Fruit fly (Drosophila melanogaster) whole organism, embryonic: ENCODE data around the gene CG14034.

Source experiments
- ATbp ChIP-seq: fragments of 200-800 bp; sonication (Bioruptor generic); optimal IDR thresholded peaks from 2 replicates; lab custom pipeline; 2017; ENCODE audit warnings: missing biosample characterization, mild to moderate bottlenecking, missing genetic modification characterization, missing genetic modification reagents
- Antp ChIP-seq: fragments of 200-800 bp; sonication (Bioruptor generic); optimal IDR thresholded peaks from 3 replicates; lab custom pipeline; 2016; ENCODE audit warnings: missing biosample characterization, missing genetic modification characterization
- Bgb ChIP-seq: fragments of 200-800 bp; sonication (Bioruptor generic); IDR thresholded peaks from 2 replicates; pipeline ENCODE4 v1.3.6; 2022; ENCODE audit warnings: missing biosample characterization, missing genetic modification characterization; ENCODE audit not compliant: partially characterized antibody
- CG10267 ChIP-seq: fragments of 200-800 bp; sonication (Bioruptor generic); optimal IDR thresholded peaks from 2 replicates; lab custom pipeline; 2018; ENCODE audit warnings: missing biosample characterization, mild to moderate bottlenecking, missing genetic modification characterization, moderate library complexity
- CG12769 ChIP-seq: fragments of 200-800 bp; sonication (Bioruptor generic); optimal IDR thresholded peaks from 2 replicates; lab custom pipeline; 2019; ENCODE audit warnings: missing biosample characterization, mild to moderate bottlenecking, missing genetic modification characterization, moderate library complexity
- CG13894 ChIP-seq: fragments of 200-800 bp; sonication (Bioruptor generic); optimal IDR thresholded peaks from 3 replicates; lab custom pipeline; 2018; ENCODE audit warnings: missing biosample characterization, mild to moderate bottlenecking, missing genetic modification characterization, moderate library complexity
- CG14710 ChIP-seq: fragments of 200-800 bp; sonication (Bioruptor generic); optimal IDR thresholded peaks from 3 replicates; lab custom pipeline; 2019; ENCODE audit warnings: missing biosample characterization, mild to moderate bottlenecking, missing genetic modification characterization, moderate library complexity
- CG15269 ChIP-seq: fragments of 200-800 bp; sonication (Bioruptor generic); optimal IDR thresholded peaks from 2 replicates; lab custom pipeline; 2018; ENCODE audit warnings: missing biosample characterization, mild to moderate bottlenecking, missing genetic modification characterization, moderate library complexity
- CG2199 ChIP-seq: fragments of 200-800 bp; sonication (Bioruptor generic); IDR thresholded peaks from 3 replicates; pipeline ENCODE4 v1.3.6; 2022; ENCODE audit warnings: missing biosample characterization, missing genetic modification characterization
- CG2202 ChIP-seq: fragments of 200-800 bp; sonication (Bioruptor generic); optimal IDR thresholded peaks from 2 replicates; lab custom pipeline; 2018; ENCODE audit warnings: missing biosample characterization, mild to moderate bottlenecking, missing genetic modification characterization
- CG33557 ChIP-seq: fragments of 200-800 bp; sonication (Bioruptor generic); optimal IDR thresholded peaks from 2 replicates; lab custom pipeline; 2019; ENCODE audit warnings: missing biosample characterization, mild to moderate bottlenecking, missing genetic modification characterization, moderate library complexity
- CG34224 ChIP-seq: fragments of 200-800 bp; sonication (Bioruptor generic); IDR thresholded peaks from 3 replicates; pipeline ENCODE4 v1.3.6; 2022; ENCODE audit warnings: missing biosample characterization, missing genetic modification characterization; ENCODE audit not compliant: partially characterized antibody
- CG4360 ChIP-seq: fragments of 200-800 bp; sonication (Bioruptor generic); IDR thresholded peaks from 2 replicates; pipeline ENCODE4 v1.3.6; 2022; ENCODE audit warnings: missing biosample characterization, missing genetic modification characterization
- CG7372 ChIP-seq: fragments of 200-800 bp; sonication (Bioruptor generic); IDR thresholded peaks from 2 replicates; pipeline ENCODE4 v1.3.6; 2022; ENCODE audit warnings: missing biosample characterization, missing genetic modification characterization
- CG9932 ChIP-seq: fragments of 200-800 bp; sonication (Bioruptor generic); IDR thresholded peaks from 2 replicates; pipeline ENCODE4 v1.3.6; 2022; ENCODE audit warnings: missing biosample characterization, missing genetic modification characterization
- D ChIP-seq, 2 experiments: fragments of 200-800 bp in 1 of 2; fragments of >200 bp in 1 of 2; sonication (Bioruptor generic) in 1 of 2; optimal IDR thresholded peaks; 2 replicates in 1 of 2; 3 replicates in 1 of 2; lab custom pipeline; 2017; ENCODE audit warnings: mild to moderate bottlenecking in 1 of 2, missing biosample characterization in 1 of 2, missing genetic modification characterization in 1 of 2, missing genetic modification reagents in 1 of 2
- Hr78 ChIP-seq, 2 experiments: fragments of 200-800 bp in 1 of 2; fragments of >200 bp in 1 of 2; sonication (Bioruptor generic) in 1 of 2; optimal IDR thresholded peaks; 2 replicates each; lab custom pipeline; 2017 to 2019; ENCODE audit warnings: missing biosample characterization in 2 of 2, missing genetic modification characterization in 2 of 2, mild to moderate bottlenecking in 1 of 2, moderate library complexity in 1 of 2
- Kr ChIP-seq: fragments of 200-800 bp; sonication (Bioruptor generic); optimal IDR thresholded peaks from 2 replicates; lab custom pipeline; 2017; ENCODE audit warnings: missing biosample characterization, mild to moderate bottlenecking, missing genetic modification characterization
- MTF-1 ChIP-seq: fragments of 200-800 bp; sonication (Bioruptor generic); optimal IDR thresholded peaks from 2 replicates; lab custom pipeline; 2018; ENCODE audit warnings: missing biosample characterization, mild to moderate bottlenecking, missing genetic modification characterization, borderline replicate concordance
- Meics ChIP-seq: fragments of 200-800 bp; sonication (Bioruptor generic); optimal IDR thresholded peaks from 2 replicates; lab custom pipeline; 2017; ENCODE audit warnings: missing biosample characterization, mild to moderate bottlenecking, missing genetic modification characterization
- Opbp ChIP-seq: fragments of 200-800 bp; sonication (Bioruptor generic); IDR thresholded peaks from 3 replicates; pipeline ENCODE4 v1.3.6; 2022; ENCODE audit warnings: missing biosample characterization, missing genetic modification characterization; ENCODE audit not compliant: partially characterized antibody
- Stat92E ChIP-seq, 3 experiments: fragments of >200 bp in 2 of 3; fragments of 200-800 bp in 1 of 3; sonication (Bioruptor generic) in 1 of 3; optimal IDR thresholded peaks; 2 replicates each; lab custom pipeline; 2017 to 2019; ENCODE audit warnings: missing biosample characterization in 3 of 3, missing genetic modification characterization in 3 of 3, mild to moderate bottlenecking in 1 of 3, moderate library complexity in 1 of 3
- Trl ChIP-seq, 3 experiments: fragments of >200 bp in 2 of 3; fragments of 200-800 bp in 1 of 3; sonication (Bioruptor generic) in 1 of 3; optimal IDR thresholded peaks; 2 replicates in 1 of 3; 3 replicates in 2 of 3; lab custom pipeline; 2016 to 2017; ENCODE audit warnings: missing biosample characterization in 1 of 3, missing genetic modification characterization in 1 of 3
- bab2 ChIP-seq: fragments of 200-800 bp; sonication (Bioruptor generic); optimal IDR thresholded peaks from 2 replicates; lab custom pipeline; 2016; ENCODE audit warnings: missing biosample characterization, missing genetic modification characterization
- cad ChIP-seq: fragments of >200 bp; optimal IDR thresholded peaks from 2 replicates; lab custom pipeline; 2017; ENCODE audit warnings: missing biosample characterization, missing genetic modification characterization
- cg ChIP-seq: fragments of 200-800 bp; sonication (Bioruptor generic); optimal IDR thresholded peaks from 3 replicates; lab custom pipeline; 2019; ENCODE audit warnings: missing biosample characterization, mild to moderate bottlenecking, missing genetic modification characterization, moderate library complexity
- chm ChIP-seq: fragments of 200-800 bp; sonication (Bioruptor generic); IDR thresholded peaks from 2 replicates; pipeline ENCODE4 v1.3.6; 2022; ENCODE audit warnings: missing biosample characterization, missing genetic modification characterization
- ci ChIP-seq: fragments of 200-800 bp; sonication (Bioruptor generic); IDR thresholded peaks from 3 replicates; pipeline ENCODE4 v1.3.6; 2022; ENCODE audit warnings: missing biosample characterization, missing genetic modification characterization
- fd64A ChIP-seq: fragments of 200-800 bp; sonication (Bioruptor generic); optimal IDR thresholded peaks from 3 replicates; lab custom pipeline; 2018; ENCODE audit warnings: missing biosample characterization, mild to moderate bottlenecking, missing genetic modification characterization
- grn ChIP-seq: fragments of 200-800 bp; sonication (Bioruptor generic); optimal IDR thresholded peaks from 3 replicates; lab custom pipeline; 2017; ENCODE audit warnings: missing biosample characterization, missing genetic modification characterization
- gsb-n ChIP-seq: fragments of 200-800 bp; sonication (Bioruptor generic); optimal IDR thresholded peaks from 3 replicates; lab custom pipeline; 2018; ENCODE audit warnings: missing biosample characterization, mild to moderate bottlenecking, missing genetic modification characterization
- lmd ChIP-seq: fragments of 200-800 bp; sonication (Bioruptor generic); IDR thresholded peaks from 2 replicates; pipeline ENCODE4 v1.3.6; 2022; ENCODE audit warnings: missing biosample characterization, missing genetic modification characterization
- nerfin-2 ChIP-seq: fragments of 200-800 bp; sonication (Bioruptor generic); IDR thresholded peaks from 2 replicates; pipeline ENCODE4 v1.3.6; 2022; ENCODE audit warnings: missing biosample characterization, missing genetic modification characterization; ENCODE audit not compliant: partially characterized antibody
- oc ChIP-seq: fragments of 200-800 bp; sonication (Bioruptor generic); optimal IDR thresholded peaks from 2 replicates; lab custom pipeline; 2018; ENCODE audit warnings: missing biosample characterization, mild to moderate bottlenecking, missing genetic modification characterization, moderate library complexity
- odd ChIP-seq: fragments of 200-800 bp; sonication (Bioruptor generic); optimal IDR thresholded peaks from 2 replicates; lab custom pipeline; 2017; ENCODE audit warnings: missing biosample characterization, mild to moderate bottlenecking, missing genetic modification characterization
- onecut ChIP-seq: fragments of 200-800 bp; sonication (Bioruptor generic); IDR thresholded peaks from 2 replicates; pipeline ENCODE4 v1.3.6; 2022; ENCODE audit warnings: missing biosample characterization, missing genetic modification characterization
- pros ChIP-seq: fragments of 200-800 bp; sonication (Bioruptor generic); optimal IDR thresholded peaks from 3 replicates; lab custom pipeline; 2019; ENCODE audit warnings: missing biosample characterization, mild to moderate bottlenecking, missing genetic modification characterization, moderate library complexity
- sens ChIP-seq: fragments of 200-800 bp; sonication (Bioruptor generic); peaks from one replicate; lab custom pipeline; 2016; ENCODE audit warnings: missing biosample characterization, missing genetic modification characterization
- shn ChIP-seq: fragments of 200-800 bp; sonication (Bioruptor generic); optimal IDR thresholded peaks from 3 replicates; lab custom pipeline; 2016; ENCODE audit warnings: missing biosample characterization, missing genetic modification characterization
- sqz ChIP-seq: fragments of 200-800 bp; sonication (Bioruptor generic); optimal IDR thresholded peaks from 3 replicates; lab custom pipeline; 2018; ENCODE audit warnings: missing biosample characterization, mild to moderate bottlenecking, missing genetic modification characterization
- sr ChIP-seq: fragments of 200-800 bp; sonication (Bioruptor generic); IDR thresholded peaks from 3 replicates; pipeline ENCODE4 v1.3.6; 2022; ENCODE audit warnings: missing biosample characterization, missing genetic modification characterization
- twi ChIP-seq: fragments of 200-800 bp; optimal IDR thresholded peaks from 2 replicates; lab custom pipeline; 2019; ENCODE audit warnings: missing biosample characterization, mild to moderate bottlenecking, missing genetic modification characterization, moderate library complexity
- vnd ChIP-seq: fragments of 200-800 bp; sonication (Bioruptor generic); IDR thresholded peaks from 3 replicates; pipeline ENCODE4 v1.3.6; 2022; ENCODE audit warnings: missing biosample characterization, missing genetic modification characterization; ENCODE audit not compliant: partially characterized antibody
- zen2 ChIP-seq: fragments of 200-800 bp; sonication (Bioruptor generic); IDR thresholded peaks from 3 replicates; pipeline ENCODE4 v1.3.6; 2022; ENCODE audit warnings: missing biosample characterization, missing genetic modification characterization; ENCODE audit not compliant: partially characterized antibody

CG14034 gene

dm6 chr2L:5240520-5240919 lies 24.2 kb upstream of the CG14034 start (continued):
- TF ChIP-seq CG34224 (GFP tag; lab: Robert Waterston, UW): peak; percentile 54
- peak; percentile 70 for TF ChIP-seq vnd (GFP tag; lab: Robert Waterston, UW)
- no peak for TF ChIP-seq Antp (GFP tag; lab: Kevin White, UChicago)
- peak; percentile 87 for TF ChIP-seq Bgb (GFP tag; lab: Robert Waterston, UW)

- no peak for TF ChIP-seq CG10267 (tag; lab: Kevin White, UChicago)
- TF ChIP-seq CG2202: peak; percentile 16
- peak; percentile 1 for TF ChIP-seq CG33557 (GFP tag; lab: Kevin White, UChicago)
- TF ChIP-seq cad (GFP tag; lab: Kevin White, UChicago): peak; percentile 53
- peak; percentile 13 for TF ChIP-seq cg (GFP tag; lab: Kevin White, UChicago)
- TF ChIP-seq CG4360 (GFP tag; lab: Robert Waterston, UW): peak; percentile 31; the same call in 1 of the 2 replicates
- TF ChIP-seq MTF-1 (GFP tag; lab: Kevin White, UChicago): peak; percentile 6
- peak; percentile 89 for TF ChIP-seq D (optimal IDR thresholded peaks at IDR 0.05; lab: Kevin White, UChicago)
- TF ChIP-seq D (GFP tag; optimal IDR thresholded peaks at IDR 0.05; lab: Kevin White, UChicago): peak; percentile 6
- no peak for TF ChIP-seq nerfin-2 (GFP tag; lab: Robert Waterston, UW)
- TF ChIP-seq zen2 (GFP tag; lab: Robert Waterston, UW): no peak
- TF ChIP-seq twi (tag; lab: Kevin White, UChicago): peak; percentile 100
- peak; percentile 52 for TF ChIP-seq oc (tag; lab: Kevin White, UChicago)
- TF ChIP-seq lmd (GFP tag; lab: Robert Waterston, UW): 0 out of 2 replicates have a peak, but pooled peaks have one; percentile 5
- peak in 1 of 2 experiments; percentile 75 for TF ChIP-seq Hr78 (GFP tag; optimal IDR thresholded peaks at IDR 0.05; lab: Kevin White, UChicago)
- TF ChIP-seq CG9932 (GFP tag; lab: Robert Waterston, UW): no peak
- no peak for TF ChIP-seq bab2 (GFP tag; lab: Kevin White, UChicago)
- TF ChIP-seq CG13894 (tag; lab: Kevin White, UChicago): peak; percentile 1
- TF ChIP-seq ATbp (GFP tag; lab: Kevin White, UChicago): peak; percentile 25
- peak; percentile 81 for TF ChIP-seq Kr (GFP tag; lab: Kevin White, UChicago)
- peak; percentile 48 for TF ChIP-seq pros (GFP tag; lab: Kevin White, UChicago)
- no peak for TF ChIP-seq CG15269 (tag; lab: Kevin White, UChicago)
- TF ChIP-seq CG12769 (tag; lab: Kevin White, UChicago): peak; percentile 0
- peak; percentile 9 for TF ChIP-seq fd64A (GFP tag; lab: Kevin White, UChicago)
- peak in 1 of 3 experiments; percentile 98 for TF ChIP-seq Stat92E (GFP tag; optimal IDR thresholded peaks at IDR 0.05; lab: Kevin White, UChicago)
- TF ChIP-seq chm (GFP tag; lab: Robert Waterston, UW): 0 out of 2 replicates have a peak, but pooled peaks have one; percentile 31
- no peak for TF ChIP-seq Trl (optimal IDR thresholded peaks at IDR 0.05; lab: Kevin White, UChicago)
- no peak for TF ChIP-seq Trl (GFP tag; optimal IDR thresholded peaks at IDR 0.05; lab: Kevin White, UChicago)
- TF ChIP-seq odd (GFP tag; lab: Kevin White, UChicago): peak; percentile 15
- no peak for TF ChIP-seq CG7372 (GFP tag; lab: Robert Waterston, UW)
- 0 out of 3 replicates have a peak, but pooled peaks have one; percentile 84 for TF ChIP-seq CG2199
- no peak for TF ChIP-seq onecut
- TF ChIP-seq sqz (GFP tag; lab: Kevin White, UChicago): peak; percentile 21
- peak; percentile 1 for TF ChIP-seq Meics (GFP tag; lab: Kevin White, UChicago)
- peak; percentile 93 for TF ChIP-seq sr
- peak; percentile 18 for TF ChIP-seq gsb-n
- peak; percentile 30 for TF ChIP-seq shn (GFP tag; lab: Kevin White, UChicago)
- TF ChIP-seq grn (GFP tag; lab: Kevin White, UChicago): peak; percentile 46
- 0 out of 3 replicates have a peak, but pooled peaks have one; percentile 6 for TF ChIP-seq Opbp
- TF ChIP-seq sens: peak; percentile 23
- 0 out of 3 replicates have a peak, but pooled peaks have one; percentile 20 for TF ChIP-seq ci
- TF ChIP-seq CG14710: peak; percentile 4
Observed at dm6 chr2L:5239433-5240278, 23.3 kb upstream of the CG14034 start.
